Worm (Caenorhabditis elegans) whole organism, L2 larva: Measurements from ENCODE around the gene mec-3.

ENCODE experiments used
- C34F6.9 ChIP-seq: fragments of 150-350 bp; optimal IDR thresholded peaks from 2 replicates; lab custom pipeline; 2014; ENCODE audit warnings: missing biosample characterization, missing genetic modification characterization
- F13H6.1 ChIP-seq: sonication (generic microtip); optimal IDR thresholded peaks from 2 replicates; lab custom pipeline; 2016; ENCODE audit warnings: missing genetic modification characterization, missing compliant biosample characterization
- R02D3.7 ChIP-seq: fragments of 150-350 bp; optimal IDR thresholded peaks from 2 replicates; lab custom pipeline; 2014; ENCODE audit warnings: missing biosample characterization, missing genetic modification characterization
- Y55F3AM.14 ChIP-seq: fragments of 200-800 bp; sonication (Bioruptor generic); optimal IDR thresholded peaks from 2 replicates; lab custom pipeline; 2018; ENCODE audit warnings: mild to moderate bottlenecking, missing genetic modification characterization, missing compliant biosample characterization
- ZK546.5 ChIP-seq: sonication (generic microtip); optimal IDR thresholded peaks from 2 replicates; lab custom pipeline; 2017; ENCODE audit warnings: missing biosample characterization, missing genetic modification characterization
- alr-1 ChIP-seq: fragments of 150-350 bp; optimal IDR thresholded peaks from 2 replicates; lab custom pipeline; 2014; ENCODE audit warnings: missing biosample characterization, missing genetic modification characterization
- aly-2 ChIP-seq: fragments of 150-350 bp; optimal IDR thresholded peaks from 2 replicates; lab custom pipeline; 2014; ENCODE audit warnings: missing biosample characterization, missing genetic modification characterization
- ama-1 ChIP-seq: fragments of 150-350 bp; optimal IDR thresholded peaks from 2 replicates; lab custom pipeline; 2018; ENCODE audit warnings: inconsistent platforms
- ceh-16 ChIP-seq: fragments of 150-350 bp; optimal IDR thresholded peaks from 2 replicates; lab custom pipeline; 2014; ENCODE audit warnings: missing biosample characterization, missing genetic modification characterization
- ceh-82 ChIP-seq: fragments of 150-350 bp; optimal IDR thresholded peaks from 2 replicates; lab custom pipeline; 2014; ENCODE audit warnings: missing biosample characterization, missing genetic modification characterization
- crh-2 ChIP-seq: sonication (generic microtip); optimal IDR thresholded peaks from 2 replicates; lab custom pipeline; 2017; ENCODE audit warnings: missing biosample characterization, missing genetic modification characterization
- elt-1 ChIP-seq: fragments of 150-350 bp; optimal IDR thresholded peaks from 2 replicates; lab custom pipeline; 2014; ENCODE audit warnings: missing biosample characterization, missing genetic modification characterization
- elt-3 ChIP-seq: sonication (generic microtip); optimal IDR thresholded peaks from 2 replicates; lab custom pipeline; 2017; ENCODE audit warnings: missing biosample characterization, missing genetic modification characterization
- fos-1 ChIP-seq: fragments of 150-350 bp; optimal IDR thresholded peaks from 2 replicates; lab custom pipeline; 2014; ENCODE audit warnings: missing biosample characterization, missing genetic modification characterization
- gmeb-1 ChIP-seq: fragments of 150-350 bp; optimal IDR thresholded peaks from 2 replicates; lab custom pipeline; 2014; ENCODE audit warnings: missing biosample characterization, missing genetic modification characterization
- lin-11 ChIP-seq: fragments of 150-350 bp; sonication (generic microtip); optimal IDR thresholded peaks from 2 replicates; lab custom pipeline; 2014; ENCODE audit warnings: missing biosample characterization, missing genetic modification characterization, inconsistent platforms, mixed read lengths
- lin-13 ChIP-seq: fragments of 150-350 bp; optimal IDR thresholded peaks from 2 replicates; lab custom pipeline; 2014; ENCODE audit warnings: missing biosample characterization, missing genetic modification reagents, missing genetic modification characterization
- lin-39 ChIP-seq: fragments of 150-350 bp; optimal IDR thresholded peaks from 2 replicates; lab custom pipeline; 2014; ENCODE audit warnings: missing biosample characterization, missing genetic modification reagents, missing genetic modification characterization
- lsy-2 ChIP-seq, 2 experiments: fragments of 150-350 bp in 1 of 2; sonication (generic microtip) in 1 of 2; optimal IDR thresholded peaks; 2 replicates each; lab custom pipeline; 2014 to 2017; ENCODE audit warnings: missing biosample characterization in 2 of 2, missing genetic modification characterization in 2 of 2
- mab-5 ChIP-seq: fragments of 150-350 bp; optimal IDR thresholded peaks from 2 replicates; lab custom pipeline; 2014; ENCODE audit warnings: missing biosample characterization, missing genetic modification characterization
- nhr-10 ChIP-seq: sonication (generic microtip); optimal IDR thresholded peaks from 2 replicates; lab custom pipeline; 2017; ENCODE audit warnings: missing biosample characterization, missing genetic modification characterization
- nhr-11 ChIP-seq: fragments of 150-350 bp; optimal IDR thresholded peaks from 2 replicates; lab custom pipeline; 2014; ENCODE audit warnings: missing biosample characterization, missing genetic modification characterization
- nhr-12 ChIP-seq: fragments of 150-350 bp; optimal IDR thresholded peaks from 2 replicates; lab custom pipeline; 2014; ENCODE audit warnings: missing biosample characterization, missing genetic modification characterization
- nhr-129 ChIP-seq: fragments of 150-350 bp; optimal IDR thresholded peaks from 2 replicates; lab custom pipeline; 2014; ENCODE audit warnings: missing biosample characterization, missing genetic modification characterization
- nhr-21 ChIP-seq: fragments of 150-350 bp; optimal IDR thresholded peaks from 2 replicates; lab custom pipeline; 2014; ENCODE audit warnings: missing biosample characterization, missing genetic modification characterization
- nhr-23 ChIP-seq: fragments of 150-350 bp; optimal IDR thresholded peaks from 2 replicates; lab custom pipeline; 2014; ENCODE audit warnings: missing biosample characterization, missing genetic modification reagents, missing genetic modification characterization
- nhr-237 ChIP-seq: fragments of 150-350 bp; optimal IDR thresholded peaks from 2 replicates; lab custom pipeline; 2014; ENCODE audit warnings: missing biosample characterization, missing genetic modification characterization
- nhr-25 ChIP-seq: fragments of 150-350 bp; sonication (generic microtip); optimal IDR thresholded peaks from 3 replicates; lab custom pipeline; 2014; ENCODE audit warnings: missing biosample characterization, missing genetic modification characterization
- nhr-6 ChIP-seq: fragments of 150-350 bp; optimal IDR thresholded peaks from 2 replicates; lab custom pipeline; 2014; ENCODE audit warnings: missing biosample characterization, missing genetic modification characterization
- nhr-77 ChIP-seq: fragments of 150-350 bp; optimal IDR thresholded peaks from 2 replicates; lab custom pipeline; 2014; ENCODE audit warnings: missing biosample characterization, missing genetic modification characterization
- peb-1 ChIP-seq: fragments of 150-350 bp; optimal IDR thresholded peaks from 2 replicates; lab custom pipeline; 2014; ENCODE audit warnings: missing biosample characterization, missing genetic modification characterization
- sem-4 ChIP-seq: fragments of 150-350 bp; optimal IDR thresholded peaks from 2 replicates; lab custom pipeline; 2014; ENCODE audit warnings: missing biosample characterization, missing genetic modification reagents, missing genetic modification characterization
- skn-1 ChIP-seq: sonication (generic microtip); optimal IDR thresholded peaks from 2 replicates; lab custom pipeline; 2017; ENCODE audit warnings: missing biosample characterization, missing genetic modification characterization
- sma-3 ChIP-seq: sonication (generic microtip); optimal IDR thresholded peaks from 2 replicates; lab custom pipeline; 2016; ENCODE audit warnings: missing genetic modification reagents, missing genetic modification characterization, missing compliant biosample characterization
- unc-55 ChIP-seq: fragments of 150-350 bp; sonication (generic microtip); optimal IDR thresholded peaks from 3 replicates; lab custom pipeline; 2014; ENCODE audit warnings: missing biosample characterization, missing genetic modification reagents, missing genetic modification characterization
- unc-62 ChIP-seq: fragments of 150-350 bp; optimal IDR thresholded peaks from 2 replicates; lab custom pipeline; 2014; ENCODE audit warnings: missing biosample characterization, missing genetic modification reagents, missing genetic modification characterization
- ztf-11 ChIP-seq: sonication (generic microtip); optimal IDR thresholded peaks from 2 replicates; lab custom pipeline; 2017; ENCODE audit warnings: missing biosample characterization, missing genetic modification characterization
- ztf-4 ChIP-seq: fragments of 150-350 bp; optimal IDR thresholded peaks from 2 replicates; lab custom pipeline; 2014; ENCODE audit warnings: missing biosample characterization, missing genetic modification characterization

Gene mec-3

DNA sequence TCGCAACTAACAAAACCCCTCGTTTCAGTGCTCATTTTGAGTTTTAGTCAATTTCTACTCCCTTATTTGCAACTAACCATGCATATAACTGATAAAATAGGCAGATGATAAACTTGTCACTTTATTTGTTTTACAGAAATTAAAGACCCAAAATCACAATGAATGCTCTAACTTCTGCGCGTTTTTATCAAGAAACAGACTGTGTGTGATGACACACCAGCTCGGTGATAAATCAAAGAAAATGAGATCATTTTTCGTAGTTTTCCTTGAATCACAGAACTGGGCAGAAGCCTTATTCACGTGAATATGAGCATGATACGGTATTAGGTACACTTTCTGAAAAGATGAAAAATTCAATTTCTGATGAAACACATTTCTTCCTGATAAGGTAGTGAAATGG lies 1.5 kb upstream of the mec-3 start (continued):
- TF ChIP-seq nhr-10 (tag; lab: Kevin White, UChicago) (no peak), lsy-2 (tag; optimal IDR thresholded peaks at IDR 0.05; lab: Kevin White, UChicago) (no peak), gmeb-1 (tag; lab: Kevin White, UChicago) (peak; percentile 62), nhr-129 (no peak)

- no peak for TF ChIP-seq lin-11
- TF ChIP-seq nhr-21 (tag; lab: Kevin White, UChicago), result no peak
- TF ChIP-seq nhr-12 (tag; lab: Kevin White, UChicago), result no peak
- TF ChIP-seq sem-4 (tag; lab: Kevin White, UChicago), result no peak
- no peak for TF ChIP-seq nhr-25 (tag; lab: Kevin White, UChicago)
- no peak for TF ChIP-seq nhr-10 (tag; lab: Kevin White, UChicago)
Measured at ce11 chrIV:10462608-10463007, 941 bp upstream of the mec-3 start.

ce11 chrIV:10457137-10457536 lies 4.5 kb downstream of the mec-3 start, which contains the start of gene srb-17:
TSS of gene srb-17 (minus strand) at chrIV:10457237.
- no peak for TF ChIP-seq lin-11
- TF ChIP-seq ceh-16 (tag; lab: Kevin White, UChicago), result no peak
- no peak for TF ChIP-seq elt-1 (tag; lab: Kevin White, UChicago)
- no peak for TF ChIP-seq ceh-82 (tag; lab: Kevin White, UChicago)
- no peak for TF ChIP-seq unc-55
- TF ChIP-seq nhr-23 (tag; lab: Kevin White, UChicago), result no peak
- TF ChIP-seq crh-2 (tag; lab: Kevin White, UChicago), result no peak
- TF ChIP-seq peb-1, result no peak
- no peak for TF ChIP-seq nhr-12 (tag; lab: Kevin White, UChicago)
- TF ChIP-seq sma-3 (GFP tag; lab: Kevin White, UChicago), result no peak
- TF ChIP-seq skn-1 (tag; lab: Kevin White, UChicago), result no peak
- TF ChIP-seq nhr-129, result no peak
- no peak for TF ChIP-seq ztf-11 (tag; lab: Kevin White, UChicago)
- no peak for TF ChIP-seq ama-1 (lab: Kevin White, UChicago)
- no peak for TF ChIP-seq ztf-4
- no peak for TF ChIP-seq gmeb-1 (tag; lab: Kevin White, UChicago)
- TF ChIP-seq lin-13 (GFP tag; lab: Kevin White, UChicago), result no peak
- TF ChIP-seq nhr-237, result no peak
- TF ChIP-seq mab-5, result no peak
- no peak for TF ChIP-seq Y55F3AM.14
- TF ChIP-seq, all 48 proteins: peak for 0

DNA sequence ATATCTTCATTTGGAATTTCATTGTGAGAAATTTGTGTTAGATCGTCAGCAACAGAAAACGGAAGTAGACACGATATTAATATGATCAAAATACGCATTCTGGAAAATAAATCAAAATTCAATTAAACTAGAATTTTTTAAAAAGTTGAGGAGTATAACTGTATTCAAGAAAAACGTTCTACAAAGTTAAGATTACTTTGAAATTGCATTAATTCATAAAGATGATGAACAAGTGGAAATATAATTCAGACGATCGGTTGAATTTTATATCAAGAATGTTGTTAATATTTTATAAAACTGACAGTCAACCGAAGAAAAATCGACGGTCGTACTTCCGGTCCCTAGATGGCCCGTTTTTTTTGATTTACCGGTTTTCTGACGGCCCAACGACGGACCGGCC lies 8.7 kb downstream of the mec-3 start, which contains the start of gene F01D4.8:
Gene F01D4.8, minus strand, starts transcription at position 101 of the 400 bp plus-strand sequence.
- TF ChIP-seq unc-55, result no peak
- TF ChIP-seq nhr-23 (tag; lab: Kevin White, UChicago), result no peak
- TF ChIP-seq nhr-237, result no peak
- no peak for TF ChIP-seq nhr-12 (tag; lab: Kevin White, UChicago)
- TF ChIP-seq gmeb-1 (tag; lab: Kevin White, UChicago), result no peak
- TF ChIP-seq sma-3 (GFP tag; lab: Kevin White, UChicago), result no peak
- TF ChIP-seq ceh-16 (tag; lab: Kevin White, UChicago), result no peak
- TF ChIP-seq unc-62, result no peak
- TF ChIP-seq nhr-25 (tag; lab: Kevin White, UChicago), result no peak
- no peak for TF ChIP-seq aly-2 (tag; lab: Kevin White, UChicago)
- TF ChIP-seq nhr-11 (tag; lab: Kevin White, UChicago), result no peak
- no peak for TF ChIP-seq ZK546.5 (tag; lab: Kevin White, UChicago)
- TF ChIP-seq nhr-77 (tag; lab: Kevin White, UChicago), result no peak
- no peak for TF ChIP-seq F13H6.1 (tag; lab: Kevin White, UChicago)
- TF ChIP-seq lin-39 (tag; lab: Kevin White, UChicago), result no peak
- no peak for TF ChIP-seq nhr-129
- no peak for TF ChIP-seq crh-2 (tag; lab: Kevin White, UChicago)
- TF ChIP-seq C34F6.9, result no peak
- no peak for TF ChIP-seq nhr-6 (tag; lab: Kevin White, UChicago)

DNA sequence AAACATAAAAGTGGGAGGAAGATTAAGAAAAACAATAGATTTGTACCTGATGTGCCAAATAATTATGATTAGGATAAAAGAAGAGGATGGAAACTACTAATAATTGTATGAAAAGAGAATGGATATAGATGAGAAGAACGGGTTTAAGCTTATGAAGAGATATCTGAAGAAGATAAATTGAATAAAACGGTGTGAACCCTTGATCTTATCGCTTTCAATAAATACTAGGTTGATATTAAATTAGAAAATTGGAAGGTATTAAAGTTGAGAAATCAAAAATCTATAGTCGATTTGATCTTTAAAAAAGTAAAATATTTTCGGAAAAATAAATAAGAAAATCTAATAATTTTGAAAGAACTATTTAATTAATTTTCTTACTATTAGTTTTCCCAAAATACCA lies 11.9 kb downstream of the mec-3 start, which contains the start of gene F13B12.4:
Gene F13B12.4, minus strand, starts transcription at position 101 of the 400 bp plus-strand sequence.
- TF ChIP-seq peb-1 (no peak), aly-2 (tag; lab: Kevin White, UChicago) (no peak), unc-62 (no peak), nhr-129 (no peak), nhr-77 (tag; lab: Kevin White, UChicago) (no peak), fos-1 (tag; lab: Kevin White, UChicago) (no peak), lin-11 (no peak), skn-1 (tag; lab: Kevin White, UChicago) (no peak), F13H6.1 (tag; lab: Kevin White, UChicago) (no peak), lsy-2 (tag; optimal IDR thresholded peaks at IDR 0.05; lab: Kevin White, UChicago) (no peak), R02D3.7 (tag; lab: Kevin White, UChicago) (no peak), crh-2 (tag; lab: Kevin White, UChicago) (no peak), nhr-23 (tag; lab: Kevin White, UChicago) (no peak), elt-3 (tag; lab: Kevin White, UChicago) (no peak), ama-1 (lab: Kevin White, UChicago) (no peak), gmeb-1 (tag; lab: Kevin White, UChicago) (no peak), ZK546.5 (tag; lab: Kevin White, UChicago) (no peak), alr-1 (tag; lab: Kevin White, UChicago) (no peak), nhr-237 (no peak)
